Worm (Caenorhabditis elegans) whole organism, L4 larva: ENCODE data around the gene cpsf-3.

ENCODE experiments used
- F37D6.2 ChIP-seq: sonication (generic microtip); optimal IDR thresholded peaks from 2 replicates; lab custom pipeline; 2016; ENCODE audit warnings: mild to moderate bottlenecking, missing genetic modification characterization, missing compliant biosample characterization
- F44E2.7 ChIP-seq: fragments of 200-800 bp; sonication (Bioruptor generic); IDR thresholded peaks from 2 replicates; pipeline ENCODE4 v2.1.2; 2022; ENCODE audit warnings: missing genetic modification characterization, missing compliant biosample characterization
- T20F7.1 ChIP-seq: fragments of 200-800 bp; sonication (Bioruptor generic); optimal IDR thresholded peaks from 2 replicates; lab custom pipeline; 2018; ENCODE audit warnings: mild to moderate bottlenecking, missing genetic modification characterization, missing compliant biosample characterization
- Y5F2A.4 ChIP-seq: fragments of 200-800 bp; sonication (Bioruptor generic); optimal IDR thresholded peaks from 2 replicates; lab custom pipeline; 2018; ENCODE audit warnings: mild to moderate bottlenecking, missing genetic modification characterization, missing compliant biosample characterization
- Y75B8A.6 ChIP-seq: fragments of 200-800 bp; sonication (Bioruptor generic); IDR thresholded peaks from 2 replicates; pipeline ENCODE4 v1.3.6; 2022; ENCODE audit warnings: missing genetic modification reagents, missing genetic modification characterization, missing compliant biosample characterization
- aha-1 ChIP-seq: fragments of 150-350 bp; peaks from one replicate; lab custom pipeline; 2014; ENCODE audit warnings: missing biosample characterization, missing genetic modification characterization
- aly-2 ChIP-seq: sonication (generic microtip); optimal IDR thresholded peaks from 2 replicates; lab custom pipeline; 2018; ENCODE audit warnings: missing biosample characterization, missing genetic modification characterization
- attf-4 ChIP-seq: sonication (generic microtip); optimal IDR thresholded peaks from 3 replicates; lab custom pipeline; 2017; ENCODE audit warnings: missing biosample characterization, missing genetic modification characterization
- ceh-62 ChIP-seq: sonication (generic microtip); optimal IDR thresholded peaks from 2 replicates; lab custom pipeline; 2017; ENCODE audit warnings: missing biosample characterization, missing genetic modification characterization
- cey-2 ChIP-seq: sonication (generic microtip); optimal IDR thresholded peaks from 3 replicates; lab custom pipeline; 2017; ENCODE audit warnings: missing genetic modification characterization, mild to moderate bottlenecking, missing compliant biosample characterization, antibody characterized with exemption, borderline replicate concordance; ENCODE audit not compliant: insufficient read depth
- ctbp-1 ChIP-seq: fragments of 200-800 bp; sonication (Bioruptor generic); IDR thresholded peaks from 2 replicates; pipeline ENCODE4 v1.3.6; 2022; ENCODE audit warnings: missing genetic modification reagents, missing genetic modification characterization, missing compliant biosample characterization
- daf-16 ChIP-seq, 3 experiments: sonication (generic microtip); optimal IDR thresholded peaks; 2 replicates each; lab custom pipeline; 2016 to 2017; ENCODE audit warnings: missing genetic modification characterization in 3 of 3, missing genetic modification reagents in 3 of 3, mild to moderate bottlenecking in 2 of 3, missing compliant biosample characterization in 2 of 3, missing biosample characterization in 1 of 3, moderate library complexity in 1 of 3
- daf-19 ChIP-seq: fragments of 200-800 bp; sonication (Bioruptor generic); conservative IDR thresholded peaks from 2 replicates; pipeline ENCODE4 v1.3.6; 2022; ENCODE audit warnings: missing genetic modification characterization, missing compliant biosample characterization
- daf-8 ChIP-seq: fragments of 200-800 bp; sonication (Bioruptor generic); IDR thresholded peaks from 2 replicates; pipeline ENCODE4 v1.3.6; 2022; ENCODE audit warnings: missing genetic modification characterization, missing compliant biosample characterization
- dmd-8 ChIP-seq: fragments of 200-800 bp; sonication (Bioruptor generic); IDR thresholded peaks from 2 replicates; pipeline ENCODE4 v1.3.6; 2022; ENCODE audit warnings: missing genetic modification characterization, missing compliant biosample characterization
- egl-43 ChIP-seq: fragments of 200-800 bp; sonication (Bioruptor generic); IDR thresholded peaks from 2 replicates; pipeline ENCODE4 v1.3.6; 2022; ENCODE audit warnings: missing genetic modification reagents, missing genetic modification characterization, missing compliant biosample characterization
- hlh-11 ChIP-seq: fragments of 200-800 bp; sonication (Bioruptor generic); optimal IDR thresholded peaks from 2 replicates; lab custom pipeline; 2018; ENCODE audit warnings: mild to moderate bottlenecking, missing genetic modification characterization, missing compliant biosample characterization
- hlh-30 ChIP-seq: sonication (generic microtip); optimal IDR thresholded peaks from 2 replicates; lab custom pipeline; 2017; ENCODE audit warnings: antibody characterized with exemption, mild to moderate bottlenecking, missing genetic modification characterization, missing compliant biosample characterization; ENCODE audit not compliant: insufficient read depth
- lim-7 ChIP-seq: fragments of 200-800 bp; sonication (Bioruptor generic); IDR thresholded peaks from 2 replicates; pipeline ENCODE4 v1.3.6; 2022; ENCODE audit warnings: missing genetic modification characterization, missing compliant biosample characterization
- lin-1 ChIP-seq: fragments of 200-800 bp; sonication (Bioruptor generic); IDR thresholded peaks from 2 replicates; pipeline ENCODE4 v1.3.6; 2022; ENCODE audit warnings: missing genetic modification reagents, missing genetic modification characterization, missing compliant biosample characterization
- lin-13 ChIP-seq: fragments of 150-350 bp; optimal IDR thresholded peaks from 2 replicates; lab custom pipeline; 2014; ENCODE audit warnings: missing biosample characterization, missing genetic modification reagents, missing genetic modification characterization
- mdt-29 ChIP-seq: fragments of 200-800 bp; sonication (Bioruptor generic); IDR thresholded peaks from 2 replicates; pipeline ENCODE4 v1.3.6; 2022; ENCODE audit warnings: missing genetic modification reagents, missing genetic modification characterization, missing compliant biosample characterization
- mxl-2 ChIP-seq: fragments of 200-800 bp; sonication (Bioruptor generic); conservative IDR thresholded peaks from 2 replicates; pipeline ENCODE4 v1.3.6; 2022; ENCODE audit warnings: missing genetic modification reagents, missing genetic modification characterization, missing compliant biosample characterization
- mxl-3 ChIP-seq: fragments of 200-800 bp; sonication (Bioruptor generic); optimal IDR thresholded peaks from 2 replicates; lab custom pipeline; 2018; ENCODE audit warnings: mild to moderate bottlenecking, missing genetic modification characterization, missing compliant biosample characterization
- nhr-10 ChIP-seq: fragments of 150-350 bp; optimal IDR thresholded peaks from 2 replicates; lab custom pipeline; 2014; ENCODE audit warnings: missing biosample characterization, missing genetic modification characterization
- nhr-42 ChIP-seq: fragments of 200-800 bp; sonication (Bioruptor generic); IDR thresholded peaks from 2 replicates; pipeline ENCODE4 v1.3.6; 2022; ENCODE audit warnings: missing genetic modification characterization, missing compliant biosample characterization
- nhr-6 ChIP-seq: fragments of 150-350 bp; optimal IDR thresholded peaks from 2 replicates; lab custom pipeline; 2014; ENCODE audit warnings: missing biosample characterization, missing genetic modification characterization
- nhr-77 ChIP-seq: fragments of 150-350 bp; optimal IDR thresholded peaks from 2 replicates; lab custom pipeline; 2014; ENCODE audit warnings: missing biosample characterization, missing genetic modification characterization
- pha-4 ChIP-seq, 2 experiments: fragments of 150-350 bp in 1 of 2; fragments of 200-800 bp in 1 of 2; sonication (Bioruptor generic) in 1 of 2; IDR thresholded peaks in 1 of 2; optimal IDR thresholded peaks in 1 of 2; 2 replicates each; pipeline versions ENCODE4 v1.3.6 to Lab custom; 2014 to 2022; ENCODE audit warnings: missing genetic modification characterization in 2 of 2, missing genetic modification reagents in 2 of 2, missing biosample characterization in 1 of 2, missing compliant biosample characterization in 1 of 2
- php-3 ChIP-seq: fragments of 200-800 bp; sonication (Bioruptor generic); IDR thresholded peaks from 2 replicates; pipeline ENCODE4 v1.3.6; 2022; ENCODE audit warnings: missing genetic modification reagents, missing genetic modification characterization, missing compliant biosample characterization
- set-16 ChIP-seq: fragments of 200-800 bp; sonication (Bioruptor generic); IDR thresholded peaks from 2 replicates; pipeline ENCODE4 v1.3.6; 2022; ENCODE audit warnings: missing genetic modification reagents, missing genetic modification characterization, missing compliant biosample characterization
- snpc-1.2 ChIP-seq: fragments of 200-800 bp; sonication (Bioruptor generic); IDR thresholded peaks from 2 replicates; pipeline ENCODE4 v1.3.6; 2022; ENCODE audit warnings: missing genetic modification reagents, missing genetic modification characterization, missing compliant biosample characterization
- unc-130 ChIP-seq: sonication (generic microtip); optimal IDR thresholded peaks from 2 replicates; lab custom pipeline; 2016; ENCODE audit warnings: missing genetic modification reagents, missing genetic modification characterization, missing compliant biosample characterization
- unc-39 ChIP-seq: sonication (generic microtip); optimal IDR thresholded peaks from 2 replicates; lab custom pipeline; 2017; ENCODE audit warnings: missing biosample characterization, missing genetic modification characterization
- vab-7 ChIP-seq: fragments of 200-800 bp; sonication (Bioruptor generic); IDR thresholded peaks from 2 replicates; pipeline ENCODE4 v1.3.6; 2022; ENCODE audit warnings: missing genetic modification reagents, missing genetic modification characterization, missing compliant biosample characterization
- zag-1 ChIP-seq: fragments of 150-350 bp; optimal IDR thresholded peaks from 2 replicates; lab custom pipeline; 2014; ENCODE audit warnings: missing biosample characterization, missing genetic modification characterization
- zfp-2 ChIP-seq: sonication (generic microtip); optimal IDR thresholded peaks from 2 replicates; lab custom pipeline; 2016; ENCODE audit warnings: mild to moderate bottlenecking, missing genetic modification characterization, missing compliant biosample characterization
- zip-2 ChIP-seq: fragments of 150-350 bp; optimal IDR thresholded peaks from 2 replicates; lab custom pipeline; 2014; ENCODE audit warnings: missing biosample characterization, missing genetic modification characterization
- ztf-11 ChIP-seq: fragments of 150-350 bp; optimal IDR thresholded peaks from 2 replicates; lab custom pipeline; 2014; ENCODE audit warnings: missing biosample characterization, missing genetic modification characterization
- ztf-7 ChIP-seq: fragments of 150-350 bp; optimal IDR thresholded peaks from 2 replicates; lab custom pipeline; 2014; ENCODE audit warnings: missing biosample characterization, missing genetic modification characterization

The cpsf-3 gene

ce11 chrIV:13309636-13310035 lies 27.0 kb upstream of the cpsf-3 start:
- TF ChIP-seq F44E2.7 (GFP tag; lab: Robert Waterston, UW), result no peak
- TF ChIP-seq vab-7, result no peak
- TF ChIP-seq daf-16 (GFP tag; optimal IDR thresholded peaks at IDR 0.05; lab: Kevin White, UChicago), result no peak
- TF ChIP-seq daf-16 (tag; optimal IDR thresholded peaks at IDR 0.05; lab: Kevin White, UChicago), result no peak
- no peak for TF ChIP-seq aha-1 (tag; lab: Kevin White, UChicago)
- TF ChIP-seq dmd-8 (GFP tag; lab: Robert Waterston, UW), result no peak
- no peak for TF ChIP-seq nhr-6 (tag; lab: Kevin White, UChicago)
- TF ChIP-seq lin-13 (GFP tag; lab: Kevin White, UChicago), result no peak
- TF ChIP-seq nhr-10 (tag; lab: Kevin White, UChicago), result no peak
- TF ChIP-seq set-16 (GFP tag; lab: Robert Waterston, UW), result no peak
- TF ChIP-seq cey-2 (tag; lab: Kevin White, UChicago), result no peak
- TF ChIP-seq zag-1 (tag; lab: Kevin White, UChicago), result no peak
- TF ChIP-seq lim-7 (GFP tag; lab: Robert Waterston, UW), result no peak
- no peak for TF ChIP-seq lin-1
- no peak for TF ChIP-seq ctbp-1
- no peak for TF ChIP-seq Y5F2A.4
- TF ChIP-seq ztf-11 (tag; lab: Kevin White, UChicago), result no peak

- TF ChIP-seq snpc-1.2 (GFP tag; lab: Robert Waterston, UW) (no peak), aly-2 (tag; lab: Kevin White, UChicago) (no peak), mxl-2 (GFP tag; lab: Robert Waterston, UW) (no peak), Y75B8A.6 (GFP tag; lab: Robert Waterston, UW) (no peak), aha-1 (tag; lab: Kevin White, UChicago) (no peak), egl-43 (GFP tag; lab: Robert Waterston, UW) (no peak), T20F7.1 (GFP tag; lab: Kevin White, UChicago) (no peak), ztf-7 (no peak), unc-130 (GFP tag; lab: Kevin White, UChicago) (no peak), hlh-30 (tag; lab: Kevin White, UChicago) (no peak), nhr-77 (no peak), attf-4 (tag; lab: Kevin White, UChicago) (no peak), zip-2 (tag; lab: Kevin White, UChicago) (no peak), unc-39 (no peak), pha-4 (GFP tag; IDR thresholded peaks at IDR 0.05; lab: Robert Waterston, UW) (no peak), pha-4 (tag; optimal IDR thresholded peaks at IDR 0.05; lab: Kevin White, UChicago) (no peak), hlh-11 (tag; lab: Kevin White, UChicago) (no peak), set-16 (GFP tag; lab: Robert Waterston, UW) (no peak)
Observed at ce11 chrIV:13304786-13305185, 22.1 kb upstream of the cpsf-3 start.

ce11 chrIV:13303442-13303841 lies 20.8 kb upstream of the cpsf-3 start, which contains the start of gene Y67H2A.7:
Gene Y67H2A.7, plus strand, starts transcription at chrIV:13303742.
- TF ChIP-seq daf-8 (GFP tag; lab: Robert Waterston, UW), result no peak
- no peak for TF ChIP-seq F37D6.2
- TF ChIP-seq set-16 (GFP tag; lab: Robert Waterston, UW), result no peak
- no peak for TF ChIP-seq mxl-2 (GFP tag; lab: Robert Waterston, UW)
- no peak for TF ChIP-seq daf-16 (GFP tag; optimal IDR thresholded peaks at IDR 0.05; lab: Kevin White, UChicago)
- no peak for TF ChIP-seq daf-16 (tag; optimal IDR thresholded peaks at IDR 0.05; lab: Kevin White, UChicago)
- no peak for TF ChIP-seq ctbp-1
- no peak for TF ChIP-seq unc-130 (GFP tag; lab: Kevin White, UChicago)
- no peak for TF ChIP-seq php-3 (GFP tag; lab: Robert Waterston, UW)
- TF ChIP-seq hlh-30 (tag; lab: Kevin White, UChicago), result no peak
- TF ChIP-seq mxl-3 (GFP tag; lab: Kevin White, UChicago), result no peak
- no peak for TF ChIP-seq mdt-29
- no peak for TF ChIP-seq ceh-62 (tag; lab: Kevin White, UChicago)
- no peak for TF ChIP-seq nhr-42 (GFP tag; lab: Robert Waterston, UW)
- TF ChIP-seq zfp-2 (tag; lab: Kevin White, UChicago), result no peak
- no peak for TF ChIP-seq daf-19 (GFP tag; lab: Robert Waterston, UW)
